Worm (Caenorhabditis elegans): Measurements from ENCODE around the gene sam-10.
"Not testable (repeated sequence)": the region's sequence is repeated elsewhere in the genome, so short reads cannot be mapped to it uniquely, and the experiment has no call there.

Gene sam-10

ce11 chrII:13325290-13325689 lies 5.0 kb downstream of the sam-10 start:
- TF ChIP-seq aha-1 (tag): peak; percentile 75
- no peak for TF ChIP-seq F37D6.2 (tag; optimal IDR thresholded peaks at IDR 0.05)
- TF ChIP-seq set-16 (GFP tag; IDR thresholded peaks at IDR 0.05): peak; percentile 88

- TF ChIP-seq dmd-8 (GFP tag; IDR thresholded peaks at IDR 0.05): no peak
- TF ChIP-seq aha-1 (tag): peak; percentile 34
- TF ChIP-seq fos-1 (tag; optimal IDR thresholded peaks at IDR 0.05): no peak
Measured at ce11 chrII:13321235-13321634, 9.1 kb downstream of the sam-10 start.

ce11 chrII:13320811-13321210 lies 9.5 kb downstream of the sam-10 start, which contains the start of gene mac-1:
TSS of gene mac-1 (minus strand) at chrII:13320911.
- TF ChIP-seq ceh-32 (tag; optimal IDR thresholded peaks at IDR 0.05; ENCODE audit: poor library complexity) (no peak), ztf-11 (tag; optimal IDR thresholded peaks at IDR 0.05) (no peak), T20F7.1 (GFP tag; optimal IDR thresholded peaks at IDR 0.05) (no peak)

ce11 chrII:13316630-13317029 lies 13.7 kb downstream of the sam-10 start:
- TF ChIP-seq set-16 (GFP tag; IDR thresholded peaks at IDR 0.05): peak; percentile 84
- TF ChIP-seq dmd-9 (GFP tag; IDR thresholded peaks at IDR 0.05): 0 out of 2 replicates have a peak, but pooled peaks have one; percentile 13
- TF ChIP-seq D1046.2 (GFP tag; IDR thresholded peaks at IDR 0.05): no peak
- no peak for TF ChIP-seq lin-39 (tag; optimal IDR thresholded peaks at IDR 0.05)
- no peak for TF ChIP-seq R02D3.7 (tag; optimal IDR thresholded peaks at IDR 0.05)
- TF ChIP-seq zag-1 (tag; optimal IDR thresholded peaks at IDR 0.05): no peak
- TF ChIP-seq Y75B8A.6 (GFP tag; IDR thresholded peaks at IDR 0.05): no peak
- TF ChIP-seq ama-1 (optimal IDR thresholded peaks at IDR 0.05): no peak

- TF ChIP-seq mep-1 (tag; optimal IDR thresholded peaks at IDR 0.05) (no peak), zag-1 (tag; optimal IDR thresholded peaks at IDR 0.05) (no peak), F44E2.7 (GFP tag; IDR thresholded peaks at IDR 0.05) (no peak), ceh-28 (tag; optimal IDR thresholded peaks at IDR 0.05) (peak; percentile 100)
Measured at ce11 chrII:13315637-13316523, 14.4 kb downstream of the sam-10 start.

ce11 chrII:13310230-13310629 lies 20.1 kb downstream of the sam-10 start:
- TF ChIP-seq unc-62 (GFP tag; optimal IDR thresholded peaks at IDR 0.05 in 1 of 2): peak in 1 of 2 experiments; percentile 51
- TF ChIP-seq unc-62 (tag; optimal IDR thresholded peaks at IDR 0.05): no peak
- no peak for TF ChIP-seq D1046.2 (GFP tag; IDR thresholded peaks at IDR 0.05)
- peak; percentile 89 for TF ChIP-seq aha-1 (tag)

ce11 chrII:13308990-13309389 lies 21.3 kb downstream of the sam-10 start, which contains the start of gene faxc-2:
TSS of gene faxc-2 (plus strand) at chrII:13309290.
- not testable (repeated sequence) for TF ChIP-seq jun-1 (tag; optimal IDR thresholded peaks at IDR 0.05); madf-5 (GFP tag; IDR thresholded peaks at IDR 0.05); spr-1 (tag; optimal IDR thresholded peaks at IDR 0.05)

- no peak for TF ChIP-seq F37D6.2 (tag; optimal IDR thresholded peaks at IDR 0.05)
- TF ChIP-seq hlh-30 (tag; optimal IDR thresholded peaks at IDR 0.05; ENCODE audit: insufficient read depth): peak; percentile 62
- TF ChIP-seq mes-2 (tag; optimal IDR thresholded peaks at IDR 0.05; ENCODE audit: poor library complexity, severe bottlenecking): peak; percentile 9
- peak; percentile 3 for TF ChIP-seq mep-1 (tag; optimal IDR thresholded peaks at IDR 0.05)
- TF ChIP-seq ceh-20 (GFP tag; IDR thresholded peaks at IDR 0.05): no peak
- no peak for TF ChIP-seq spr-3 (GFP tag; optimal IDR thresholded peaks at IDR 0.05)
- 0 out of 2 replicates have a peak, but pooled peaks have one; percentile 45 for TF ChIP-seq F26F4.8 (GFP tag; conservative IDR thresholded peaks at IDR 0.05)
- 0 out of 2 replicates have a peak, but pooled peaks have one; percentile 10 for TF ChIP-seq dmd-6 (GFP tag; IDR thresholded peaks at IDR 0.05)
- TF ChIP-seq lsy-2 (tag; optimal IDR thresholded peaks at IDR 0.05): peak in 1 of 2 experiments; percentile 43
- TF ChIP-seq mdt-29 (GFP tag; IDR thresholded peaks at IDR 0.05): no peak
- TF ChIP-seq lir-3 (tag; optimal IDR thresholded peaks at IDR 0.05): no peak
- TF ChIP-seq nhr-28 (tag; optimal IDR thresholded peaks at IDR 0.05): peak; percentile 16
- no peak for TF ChIP-seq daf-16 (GFP tag; optimal IDR thresholded peaks at IDR 0.05)
- peak; percentile 17 for TF ChIP-seq daf-16 (tag; optimal IDR thresholded peaks at IDR 0.05)
- 0 out of 2 replicates have a peak, but pooled peaks have one; percentile 25 for TF ChIP-seq tra-1 (GFP tag; IDR thresholded peaks at IDR 0.05)
Measured at ce11 chrII:13304339-13304938, 25.9 kb downstream of the sam-10 start.
